Fruit fly (Drosophila melanogaster): ENCODE measurements around the gene CG12071.

Gene CG12071

DNA sequence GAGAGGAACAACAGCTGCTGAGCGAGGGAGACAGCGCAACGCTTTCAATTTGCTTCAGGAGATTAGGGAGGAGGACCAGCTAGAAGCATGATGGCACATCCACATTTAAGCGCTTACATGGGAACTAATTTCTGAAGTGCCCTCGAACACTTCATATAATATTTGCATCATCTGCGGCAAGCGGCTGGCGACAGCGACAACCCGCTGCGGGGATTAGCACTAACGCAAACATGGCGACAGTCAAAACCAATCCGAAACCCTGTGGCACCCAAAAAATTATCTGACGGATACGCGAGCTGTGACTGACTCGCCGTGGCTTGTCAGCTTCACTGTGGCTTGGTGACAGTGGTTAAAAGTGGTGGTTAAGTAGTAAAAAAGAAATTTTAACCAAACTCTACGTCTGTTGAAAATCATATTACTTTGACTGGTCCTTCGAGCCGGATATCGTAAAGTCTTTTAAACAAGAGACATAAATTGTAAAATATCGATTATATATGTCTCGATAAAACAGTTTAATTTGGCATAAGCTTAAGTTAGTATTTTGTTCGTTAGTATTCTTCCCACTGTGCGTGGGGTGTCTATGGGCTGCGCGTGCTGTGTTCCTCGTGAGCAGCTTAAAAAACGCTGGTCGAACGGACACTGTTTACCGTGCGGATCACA is 20.8 kb downstream of the CG12071 start (continued):
- TF ChIP-seq sens (GFP tag): peak; percentile 88
- peak; percentile 37 for TF ChIP-seq CG18262 (tag; optimal IDR thresholded peaks at IDR 0.05)
- TF ChIP-seq onecut (GFP tag; IDR thresholded peaks at IDR 0.05): 0 out of 2 replicates have a peak, but pooled peaks have one; percentile 3
- peak; percentile 12 for TF ChIP-seq tin (GFP tag; optimal IDR thresholded peaks at IDR 0.05)
- peak in 1 of 2 experiments; percentile 76 for TF ChIP-seq tll (GFP tag; optimal IDR thresholded peaks at IDR 0.05)
- no peak for TF ChIP-seq Max (GFP tag; optimal IDR thresholded peaks at IDR 0.05)
- no peak for TF ChIP-seq en (GFP tag; optimal IDR thresholded peaks at IDR 0.05)
- peak; percentile 13 for TF ChIP-seq Sox100B (GFP tag; optimal IDR thresholded peaks at IDR 0.05)
- no peak for TF ChIP-seq CG31365 (tag; optimal IDR thresholded peaks at IDR 0.05)
- 0 out of 2 replicates have a peak, but pooled peaks have one; percentile 26 for TF ChIP-seq CG6689 (GFP tag; IDR thresholded peaks at IDR 0.05)
- TF ChIP-seq row (GFP tag; IDR thresholded peaks at IDR 0.05): peak; percentile 38; the same call in 2 of the 3 replicates
- TF ChIP-seq Xrp1 (GFP tag; IDR thresholded peaks at IDR 0.05): peak; percentile 38; the same call in 1 of the 2 replicates
- no peak for TF ChIP-seq Opbp (GFP tag; IDR thresholded peaks at IDR 0.05; ENCODE audit: partially characterized antibody)
- TF ChIP-seq CG17829 (tag; optimal IDR thresholded peaks at IDR 0.05): no peak
- TF ChIP-seq CG2202 (tag; optimal IDR thresholded peaks at IDR 0.05): no peak
- TF ChIP-seq Meics (GFP tag; optimal IDR thresholded peaks at IDR 0.05): peak; percentile 8
- peak; percentile 10 for TF ChIP-seq org-1 (GFP tag; optimal IDR thresholded peaks at IDR 0.05)
- TF ChIP-seq lab (GFP tag; optimal IDR thresholded peaks at IDR 0.05): peak; percentile 35
- TF ChIP-seq trh (GFP tag; optimal IDR thresholded peaks at IDR 0.05): no peak
- TF ChIP-seq CG31441 (GFP tag; IDR thresholded peaks at IDR 0.05): 0 out of 2 replicates have a peak, but pooled peaks have one; percentile 18
- TF ChIP-seq CG14710 (tag; optimal IDR thresholded peaks at IDR 0.05): peak; percentile 4
- peak; percentile 88 for TF ChIP-seq oc (tag; optimal IDR thresholded peaks at IDR 0.05)
- TF ChIP-seq HLHmδ (GFP tag; optimal IDR thresholded peaks at IDR 0.05): no peak
- TF ChIP-seq Hmr (GFP tag; optimal IDR thresholded peaks at IDR 0.05): peak; percentile 34
- peak; percentile 19 for TF ChIP-seq nmo (GFP tag; optimal IDR thresholded peaks at IDR 0.05)
- peak; percentile 19 for TF ChIP-seq Hey (tag; optimal IDR thresholded peaks at IDR 0.05)
- no peak for TF ChIP-seq CG8359 (GFP tag; optimal IDR thresholded peaks at IDR 0.05; ENCODE audit: borderline replicate concordance)
- peak; percentile 12 for TF ChIP-seq phol (tag; optimal IDR thresholded peaks at IDR 0.05)
- TF ChIP-seq dmrt11E (tag; optimal IDR thresholded peaks at IDR 0.05): peak; percentile 10
- TF ChIP-seq CG13296 (GFP tag; optimal IDR thresholded peaks at IDR 0.05): no peak
- TF ChIP-seq nerfin-2 (GFP tag; IDR thresholded peaks at IDR 0.05; ENCODE audit: partially characterized antibody): no peak
- peak; percentile 7 for TF ChIP-seq CG1603 (tag; optimal IDR thresholded peaks at IDR 0.05)
- TF ChIP-seq CG8388 (GFP tag; optimal IDR thresholded peaks at IDR 0.05): peak; percentile 12
- TF ChIP-seq CG1832 (GFP tag; optimal IDR thresholded peaks at IDR 0.05): peak; percentile 20
- TF ChIP-seq CG6813 (GFP tag; optimal IDR thresholded peaks at IDR 0.05): peak; percentile 17

DNA sequence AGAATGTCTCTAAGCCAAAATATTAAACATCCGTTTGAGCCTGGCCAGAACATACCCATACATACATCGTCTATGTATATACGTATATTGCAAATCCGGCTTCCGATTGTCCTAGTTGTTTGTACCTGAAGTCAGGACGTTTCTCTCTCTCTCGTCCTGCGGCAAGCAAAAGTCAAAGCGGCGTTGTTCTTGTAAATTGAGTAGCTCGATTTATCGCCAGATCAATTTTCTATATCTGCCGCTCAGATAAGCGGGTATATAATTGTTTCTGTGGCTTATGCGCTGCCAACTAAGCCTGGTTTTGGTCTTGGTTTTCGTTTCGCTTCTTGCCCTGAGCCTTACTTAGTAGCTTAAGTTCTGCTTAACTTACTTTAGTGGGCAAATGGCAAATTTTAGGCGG is 24.2 kb downstream of the CG12071 start:
- TF ChIP-seq danr (GFP tag; IDR thresholded peaks at IDR 0.05): no peak
- no peak for TF ChIP-seq dmrt99B (tag; optimal IDR thresholded peaks at IDR 0.05)
- no peak for TF ChIP-seq wek (GFP tag; optimal IDR thresholded peaks at IDR 0.05)
- peak in 1 of 2 experiments; percentile 99 for TF ChIP-seq tll (GFP tag; optimal IDR thresholded peaks at IDR 0.05)
- TF ChIP-seq Sox100B (GFP tag; optimal IDR thresholded peaks at IDR 0.05): no peak
- no peak for TF ChIP-seq Eip74EF (GFP tag; optimal IDR thresholded peaks at IDR 0.05)
- no peak for TF ChIP-seq CG8478 (optimal IDR thresholded peaks at IDR 0.05)
- no peak for TF ChIP-seq Ets65A (GFP tag)
